Worm (Caenorhabditis elegans): Measurements from ENCODE around the gene C50F4.1.

Gene C50F4.1

ce11 chrV:9526470-9526869 is at the start of gene C50F4.1:
TSS of gene C50F4.1 (plus strand) at chrV:9526793.
- TF ChIP-seq pqm-1 (tag; optimal IDR thresholded peaks at IDR 0.05) (peak; percentile 80), nfya-1 (tag; optimal IDR thresholded peaks at IDR 0.05; ENCODE audit: insufficient read depth) (no peak), mml-1 (tag; optimal IDR thresholded peaks at IDR 0.05) (no peak), nhr-43 (tag; optimal IDR thresholded peaks at IDR 0.05; ENCODE audit: poor library complexity, severe bottlenecking) (no peak), ztf-4 (tag; optimal IDR thresholded peaks at IDR 0.05) (no peak), sea-2 (GFP tag; optimal IDR thresholded peaks at IDR 0.05) (no peak), elt-1 (tag; optimal IDR thresholded peaks at IDR 0.05) (no peak), snpc-4 (tag; optimal IDR thresholded peaks at IDR 0.05) (no peak), elt-2 (tag; optimal IDR thresholded peaks at IDR 0.05) (peak; percentile 79)

ce11 chrV:9477863-9478262 is 48.7 kb upstream of the C50F4.1 start, which contains the start of gene nas-3:
TSS of gene nas-3 (plus strand) at chrV:9478163.
- TF ChIP-seq ZK546.5 (tag; optimal IDR thresholded peaks at IDR 0.05) (no peak), pha-4 (tag; optimal IDR thresholded peaks at IDR 0.05) (no peak), egl-27 (tag; optimal IDR thresholded peaks at IDR 0.05) (no peak), fos-1 (tag; optimal IDR thresholded peaks at IDR 0.05) (no peak), nfya-1 (tag; optimal IDR thresholded peaks at IDR 0.05; ENCODE audit: insufficient read depth) (no peak), ceh-28 (tag; optimal IDR thresholded peaks at IDR 0.05) (no peak), sea-2 (GFP tag; optimal IDR thresholded peaks at IDR 0.05) (no peak), lin-15B (tag; optimal IDR thresholded peaks at IDR 0.05) (no peak), aly-2 (tag; optimal IDR thresholded peaks at IDR 0.05) (no peak), elt-2 (tag; optimal IDR thresholded peaks at IDR 0.05) (no peak), fkh-10 (GFP tag; optimal IDR thresholded peaks at IDR 0.05) (no peak), nhr-28 (tag; optimal IDR thresholded peaks at IDR 0.05) (no peak), elt-1 (tag; optimal IDR thresholded peaks at IDR 0.05) (no peak), pqm-1 (tag; optimal IDR thresholded peaks at IDR 0.05) (no peak), nhr-12 (tag; optimal IDR thresholded peaks at IDR 0.05) (no peak), tbx-2 (tag; optimal IDR thresholded peaks at IDR 0.05) (no peak), ztf-4 (tag; optimal IDR thresholded peaks at IDR 0.05) (no peak)

- TF ChIP-seq ztf-4 (tag; optimal IDR thresholded peaks at IDR 0.05) (no peak), unc-62 (GFP tag; optimal IDR thresholded peaks at IDR 0.05) (no peak), sea-2 (GFP tag; optimal IDR thresholded peaks at IDR 0.05) (no peak), lin-39 (tag; optimal IDR thresholded peaks at IDR 0.05) (no peak), pqm-1 (tag; optimal IDR thresholded peaks at IDR 0.05) (no peak), ceh-9 (tag; optimal IDR thresholded peaks at IDR 0.05) (no peak), aly-2 (tag; optimal IDR thresholded peaks at IDR 0.05) (no peak), nhr-28 (tag; optimal IDR thresholded peaks at IDR 0.05) (no peak), nhr-23 (tag; optimal IDR thresholded peaks at IDR 0.05) (no peak), elt-3 (tag; optimal IDR thresholded peaks at IDR 0.05) (no peak), elt-1 (tag; optimal IDR thresholded peaks at IDR 0.05) (no peak), ZK546.5 (tag; optimal IDR thresholded peaks at IDR 0.05) (no peak), pha-4 (tag; optimal IDR thresholded peaks at IDR 0.05) (no peak), nhr-67 (tag; optimal IDR thresholded peaks at IDR 0.05) (no peak), nhr-25 (tag; optimal IDR thresholded peaks at IDR 0.05) (no peak), skn-1 (tag; optimal IDR thresholded peaks at IDR 0.05) (no peak)
Measured at ce11 chrV:9480566-9480965, 46.0 kb upstream of the C50F4.1 start, which contains the start of gene K06A4.6. TSS of gene K06A4.6 (minus strand) at chrV:9480666.

DNA sequence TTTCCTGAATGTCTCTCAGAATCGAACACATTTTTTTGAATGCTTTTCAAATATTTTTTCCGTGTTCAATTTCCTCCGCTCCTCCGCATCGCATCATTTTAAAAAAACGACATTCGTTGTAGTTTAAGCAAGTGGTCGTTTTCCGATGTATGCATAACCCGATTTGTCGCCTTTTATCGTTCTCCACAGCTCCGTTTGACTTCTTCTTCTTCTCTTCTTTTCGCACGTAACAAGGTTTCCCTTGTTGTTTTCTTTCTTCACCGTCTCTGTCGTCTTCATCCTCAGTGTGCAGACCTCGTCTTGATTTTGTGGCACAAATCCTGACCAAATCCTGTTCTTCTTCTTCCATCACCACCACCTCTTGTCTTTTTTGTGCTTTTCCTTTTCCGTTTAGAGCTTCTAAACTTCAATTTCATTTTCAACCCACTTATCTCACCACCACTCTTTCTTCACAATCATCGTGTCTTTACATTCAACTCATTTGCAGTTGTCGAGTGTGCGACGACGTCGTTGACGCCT is 42.8 kb upstream of the C50F4.1 start, which contains the start of gene K06A4.2:
Gene K06A4.2 (plus strand): TSS at position 469 of the 519 bp plus-strand sequence.
- peak; percentile 86 for TF ChIP-seq fkh-10 (GFP tag; optimal IDR thresholded peaks at IDR 0.05)
- TF ChIP-seq hmg-11 (tag; optimal IDR thresholded peaks at IDR 0.05) = no peak
- no peak for TF ChIP-seq egl-27 (tag; optimal IDR thresholded peaks at IDR 0.05)
- TF ChIP-seq ceh-9 (tag; optimal IDR thresholded peaks at IDR 0.05) = no peak

- TF ChIP-seq ceh-16 (tag; optimal IDR thresholded peaks at IDR 0.05) (no peak), pqm-1 (tag; optimal IDR thresholded peaks at IDR 0.05) (no peak), pha-4 (tag; optimal IDR thresholded peaks at IDR 0.05) (no peak)
Measured at ce11 chrV:9485508-9485907, 41.1 kb upstream of the C50F4.1 start.

DNA sequence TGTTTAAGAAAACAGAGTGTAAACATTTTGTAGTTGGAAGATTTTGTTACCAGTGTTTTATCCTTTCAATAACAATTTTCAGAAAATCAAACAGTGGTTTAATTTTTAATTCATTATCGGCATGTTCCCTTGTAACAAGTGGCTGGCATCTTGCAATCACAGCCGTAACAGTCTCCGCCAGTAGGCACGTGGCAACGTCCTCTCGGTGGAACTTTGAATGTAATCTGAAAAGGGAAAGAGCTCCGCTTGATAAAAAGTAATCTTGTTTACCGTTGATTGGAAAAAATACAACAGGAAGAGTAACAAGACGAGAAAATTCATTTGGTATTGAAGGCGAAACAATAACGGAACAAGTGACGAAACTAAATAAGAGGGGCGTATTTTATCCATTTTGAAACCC is 37.2 kb upstream of the C50F4.1 start, which contains the start of gene K06A4.10:
Gene K06A4.10 (minus strand): TSS at position 390 of the 400 bp plus-strand sequence.
- TF ChIP-seq hmg-11 (tag; optimal IDR thresholded peaks at IDR 0.05) (no peak), jun-1 (tag; optimal IDR thresholded peaks at IDR 0.05) (peak; percentile 6), elt-2 (tag; optimal IDR thresholded peaks at IDR 0.05) (peak; percentile 72), ztf-4 (tag; optimal IDR thresholded peaks at IDR 0.05) (no peak)
